Worm (Caenorhabditis elegans) whole organism, L4/young adult: Measurements from ENCODE around the gene ubxn-6.

Experiments
- W03F9.2 ChIP-seq: fragments of 150-350 bp; optimal IDR thresholded peaks from 2 replicates; lab custom pipeline; 2014; ENCODE audit warnings: missing biosample characterization, missing genetic modification characterization
- dao-5 ChIP-seq: sonication (generic microtip); optimal IDR thresholded peaks from 2 replicates; lab custom pipeline; 2016; ENCODE audit warnings: missing genotype, missing genetic modification characterization, moderate library complexity, missing compliant biosample characterization
- him-1 ChIP-seq: sonication (generic microtip); optimal IDR thresholded peaks from 2 replicates; lab custom pipeline; 2016; ENCODE audit warnings: missing genotype, missing genetic modification reagents, missing genetic modification characterization, missing compliant biosample characterization

ubxn-6 gene

ce11 chrIV:4760378-4761084, 48.8 kb downstream of the ubxn-6 start, which contains the start of the genes memi-1 and cyp-31A3:
TSS of gene memi-1 (minus strand) at chrIV:4760428.
TSS of gene cyp-31A3 (plus strand) at chrIV:4761049.
- TF ChIP-seq W03F9.2 (tag; lab: Kevin White, UChicago) = no peak
- no peak for TF ChIP-seq dao-5
- TF ChIP-seq him-1 (tag; lab: Kevin White, UChicago) = no peak

ce11 chrIV:4758659-4759058, 50.6 kb downstream of the ubxn-6 start, which contains the start of gene Y17G9B.8:
TSS of gene Y17G9B.8 (minus strand) at chrIV:4758840.
- TF ChIP-seq him-1 (tag; lab: Kevin White, UChicago) = no peak
- no peak for TF ChIP-seq W03F9.2 (tag; lab: Kevin White, UChicago)
- no peak for TF ChIP-seq dao-5
